Fruit fly (Drosophila melanogaster) whole organism, embryonic: ENCODE measurements around the gene Ns4.
A peak's percentile ranks its signal among the peaks of the same experiment; 100 is the strongest.

Experiments
- Antp ChIP-seq: fragments of 200-800 bp; sonication (Bioruptor generic); optimal IDR thresholded peaks from 3 replicates; lab custom pipeline; 2016; ENCODE audit warnings: missing biosample characterization, missing genetic modification characterization
- Bdp1 ChIP-seq: fragments of 200-800 bp; sonication (Bioruptor generic); optimal IDR thresholded peaks from 3 replicates; lab custom pipeline; 2016; ENCODE audit warnings: missing biosample characterization, missing genetic modification characterization
- CG10147 ChIP-seq: fragments of 200-800 bp; sonication (Bioruptor generic); optimal IDR thresholded peaks from 2 replicates; lab custom pipeline; 2019; ENCODE audit warnings: missing biosample characterization, mild to moderate bottlenecking, missing genetic modification characterization, moderate library complexity
- CG10209 ChIP-seq: fragments of 200-800 bp; sonication (Bioruptor generic); optimal IDR thresholded peaks from 3 replicates; lab custom pipeline; 2017; ENCODE audit warnings: missing biosample characterization, mild to moderate bottlenecking, missing genetic modification characterization, missing genetic modification reagents
- CG10274 ChIP-seq: fragments of 200-800 bp; sonication (Bioruptor generic); optimal IDR thresholded peaks from 3 replicates; lab custom pipeline; 2017; ENCODE audit warnings: missing biosample characterization, mild to moderate bottlenecking, missing genetic modification characterization
- CG10565 ChIP-seq: fragments of 200-800 bp; sonication (Bioruptor generic); optimal IDR thresholded peaks from 3 replicates; lab custom pipeline; 2016; ENCODE audit warnings: missing biosample characterization, mild to moderate bottlenecking, missing genetic modification characterization
- CG12659 ChIP-seq: fragments of 200-800 bp; sonication (Bioruptor generic); optimal IDR thresholded peaks from 3 replicates; lab custom pipeline; 2017; ENCODE audit warnings: mild to moderate bottlenecking, missing biosample characterization, missing genetic modification reagents, missing genetic modification characterization
- CG13123 ChIP-seq: fragments of 200-800 bp; sonication (Bioruptor generic); optimal IDR thresholded peaks from 2 replicates; lab custom pipeline; 2016; ENCODE audit warnings: missing biosample characterization, missing genetic modification characterization
- CG14050 ChIP-seq: fragments of 200-800 bp; sonication (Bioruptor generic); IDR thresholded peaks from 3 replicates; pipeline ENCODE4 v1.3.6; 2022; ENCODE audit warnings: missing biosample characterization, missing genetic modification characterization
- CG15696 ChIP-seq: fragments of 200-800 bp; sonication (Bioruptor generic); optimal IDR thresholded peaks from 2 replicates; lab custom pipeline; 2019; ENCODE audit warnings: missing biosample characterization, mild to moderate bottlenecking, missing genetic modification characterization, moderate library complexity
- CG31365 ChIP-seq: fragments of 200-800 bp; sonication (Bioruptor generic); optimal IDR thresholded peaks from 2 replicates; lab custom pipeline; 2018; ENCODE audit warnings: missing biosample characterization, mild to moderate bottlenecking, missing genetic modification characterization
- CG32532 ChIP-seq: fragments of 200-800 bp; sonication (Bioruptor generic); IDR thresholded peaks from 2 replicates; pipeline ENCODE4 v1.3.6; 2022; ENCODE audit warnings: missing biosample characterization, missing genetic modification characterization
- CG34376 ChIP-seq: fragments of 200-800 bp; sonication (Bioruptor generic); optimal IDR thresholded peaks from 2 replicates; lab custom pipeline; 2018; ENCODE audit warnings: missing biosample characterization, mild to moderate bottlenecking, missing genetic modification characterization
- CG34422 ChIP-seq: fragments of 200-800 bp; sonication (Bioruptor generic); IDR thresholded peaks from 3 replicates; pipeline ENCODE4 v1.3.6; 2022; ENCODE audit warnings: missing biosample characterization, missing genetic modification characterization
- CG4282 ChIP-seq: fragments of 200-800 bp; sonication (Bioruptor generic); optimal IDR thresholded peaks from 2 replicates; lab custom pipeline; 2016; ENCODE audit warnings: missing biosample characterization, missing genetic modification characterization
- CG4617 ChIP-seq: fragments of 200-800 bp; sonication (Bioruptor generic); optimal IDR thresholded peaks from 3 replicates; lab custom pipeline; 2016; ENCODE audit warnings: missing biosample characterization, missing genetic modification characterization, borderline replicate concordance
- CG7556 ChIP-seq: fragments of 200-800 bp; sonication (Bioruptor generic); optimal IDR thresholded peaks from 2 replicates; lab custom pipeline; 2017; ENCODE audit warnings: missing biosample characterization, mild to moderate bottlenecking, missing genetic modification characterization
- CG7928 ChIP-seq: fragments of 200-800 bp; sonication (Bioruptor generic); optimal IDR thresholded peaks from 2 replicates; lab custom pipeline; 2017; ENCODE audit warnings: missing biosample characterization, mild to moderate bottlenecking, missing genetic modification characterization
- D19B ChIP-seq: fragments of 200-800 bp; sonication (Bioruptor generic); optimal IDR thresholded peaks from 2 replicates; lab custom pipeline; 2017; ENCODE audit warnings: missing biosample characterization, mild to moderate bottlenecking, missing genetic modification characterization
- E2f2 ChIP-seq: fragments of 200-800 bp; sonication (Bioruptor generic); IDR thresholded peaks from 2 replicates; pipeline ENCODE4 v1.3.6; 2022; ENCODE audit warnings: missing biosample characterization, missing genetic modification characterization
- Fer2 ChIP-seq: fragments of 200-800 bp; sonication (Bioruptor generic); optimal IDR thresholded peaks from 2 replicates; lab custom pipeline; 2018; ENCODE audit warnings: missing biosample characterization, mild to moderate bottlenecking, missing genetic modification characterization, moderate library complexity
- HmgZ ChIP-seq: fragments of 200-800 bp; sonication (Bioruptor generic); optimal IDR thresholded peaks from 2 replicates; lab custom pipeline; 2018; ENCODE audit warnings: missing biosample characterization, mild to moderate bottlenecking, missing genetic modification characterization
- Lpt ChIP-seq: fragments of >200 bp; optimal IDR thresholded peaks from 2 replicates; lab custom pipeline; 2018; ENCODE audit warnings: missing biosample characterization, missing genetic modification characterization
- MESR4 ChIP-seq: fragments of 200-800 bp; sonication (Bioruptor generic); optimal IDR thresholded peaks from 2 replicates; lab custom pipeline; 2018; ENCODE audit warnings: missing biosample characterization, mild to moderate bottlenecking, missing genetic modification characterization, moderate library complexity
- NC2β ChIP-seq: fragments of 200-800 bp; sonication (Bioruptor generic); optimal IDR thresholded peaks from 2 replicates; lab custom pipeline; 2016; ENCODE audit warnings: missing biosample characterization, missing genetic modification characterization
- Nf-YB ChIP-seq: fragments of 200-800 bp; sonication (Bioruptor generic); optimal IDR thresholded peaks from 3 replicates; lab custom pipeline; 2019; ENCODE audit warnings: missing biosample characterization, mild to moderate bottlenecking, missing genetic modification characterization, moderate library complexity
- Scr ChIP-seq: fragments of 200-800 bp; sonication (Bioruptor generic); IDR thresholded peaks from 2 replicates; pipeline ENCODE4 v1.3.6; 2022; ENCODE audit warnings: missing biosample characterization, missing genetic modification characterization; ENCODE audit not compliant: partially characterized antibody
- Sin3A ChIP-seq: fragments of >200 bp; optimal IDR thresholded peaks from 2 replicates; lab custom pipeline; 2018
- Sry-β ChIP-seq: fragments of 200-800 bp; sonication (Bioruptor generic); optimal IDR thresholded peaks from 2 replicates; lab custom pipeline; 2018; ENCODE audit warnings: missing biosample characterization, mild to moderate bottlenecking, missing genetic modification characterization, moderate library complexity
- Stat92E ChIP-seq, 3 experiments: fragments of >200 bp in 2 of 3; fragments of 200-800 bp in 1 of 3; sonication (Bioruptor generic) in 1 of 3; optimal IDR thresholded peaks; 2 replicates each; lab custom pipeline; 2017 to 2019; ENCODE audit warnings: missing biosample characterization in 3 of 3, missing genetic modification characterization in 3 of 3, mild to moderate bottlenecking in 1 of 3, moderate library complexity in 1 of 3
- ab ChIP-seq: fragments of 200-800 bp; sonication (Bioruptor generic); optimal IDR thresholded peaks from 2 replicates; lab custom pipeline; 2016; ENCODE audit warnings: missing biosample characterization, missing genetic modification characterization
- bab2 ChIP-seq: fragments of 200-800 bp; sonication (Bioruptor generic); optimal IDR thresholded peaks from 2 replicates; lab custom pipeline; 2016; ENCODE audit warnings: missing biosample characterization, missing genetic modification characterization
- cad ChIP-seq: fragments of >200 bp; optimal IDR thresholded peaks from 2 replicates; lab custom pipeline; 2017; ENCODE audit warnings: missing biosample characterization, missing genetic modification characterization
- chinmo ChIP-seq: fragments of 200-800 bp; sonication (Bioruptor generic); IDR thresholded peaks from 4 replicates; pipeline ENCODE4 v1.3.6; 2022; ENCODE audit warnings: missing biosample characterization, missing genetic modification characterization; ENCODE audit not compliant: partially characterized antibody
- disco-r ChIP-seq: fragments of 200-800 bp; sonication (Bioruptor generic); optimal IDR thresholded peaks from 2 replicates; lab custom pipeline; 2016; ENCODE audit warnings: missing biosample characterization, missing genetic modification characterization
- fd96Cb ChIP-seq: fragments of 200-800 bp; sonication (Bioruptor generic); optimal IDR thresholded peaks from 2 replicates; lab custom pipeline; 2018; ENCODE audit warnings: missing biosample characterization, mild to moderate bottlenecking, missing genetic modification characterization, moderate library complexity
- ftz-f1 ChIP-seq: fragments of 200-800 bp; sonication (Bioruptor generic); optimal IDR thresholded peaks from 2 replicates; lab custom pipeline; 2016; ENCODE audit warnings: missing biosample characterization, missing genetic modification characterization
- gce ChIP-seq: fragments of 200-800 bp; sonication (Bioruptor generic); IDR thresholded peaks from 3 replicates; pipeline ENCODE4 v1.3.6; 2022; ENCODE audit warnings: missing biosample characterization, missing genetic modification characterization
- gcm ChIP-seq: fragments of 200-800 bp; sonication (Bioruptor generic); optimal IDR thresholded peaks from 2 replicates; lab custom pipeline; 2019; ENCODE audit warnings: missing biosample characterization, mild to moderate bottlenecking, missing genetic modification characterization, moderate library complexity
- gsb ChIP-seq: fragments of 200-800 bp; sonication (Bioruptor generic); IDR thresholded peaks from 2 replicates; pipeline ENCODE4 v1.3.6; 2022; ENCODE audit warnings: missing biosample characterization, missing genetic modification characterization
- lmd ChIP-seq: fragments of 200-800 bp; sonication (Bioruptor generic); IDR thresholded peaks from 2 replicates; pipeline ENCODE4 v1.3.6; 2022; ENCODE audit warnings: missing biosample characterization, missing genetic modification characterization
- oc ChIP-seq: fragments of 200-800 bp; sonication (Bioruptor generic); optimal IDR thresholded peaks from 2 replicates; lab custom pipeline; 2018; ENCODE audit warnings: missing biosample characterization, mild to moderate bottlenecking, missing genetic modification characterization, moderate library complexity
- pan ChIP-seq, 4 experiments: fragments of >200 bp in 3 of 4; fragments of 200-800 bp in 1 of 4; sonication (Bioruptor generic) in 1 of 4; optimal IDR thresholded peaks in 3 of 4; IDR thresholded peaks in 1 of 4; 2 replicates each; pipeline versions ENCODE4 v1.3.6 to Lab custom; 2017 to 2022; ENCODE audit warnings: missing biosample characterization in 2 of 4, missing genetic modification characterization in 2 of 4, mixed read lengths in 1 of 4
- run ChIP-seq: fragments of 200-800 bp; sonication (Bioruptor generic); optimal IDR thresholded peaks from 3 replicates; lab custom pipeline; 2018; ENCODE audit warnings: missing biosample characterization, mild to moderate bottlenecking, missing genetic modification characterization
- slp2 ChIP-seq: fragments of 200-800 bp; sonication (Bioruptor generic); optimal IDR thresholded peaks from 2 replicates; lab custom pipeline; 2016; ENCODE audit warnings: missing biosample characterization, missing genetic modification characterization
- tna ChIP-seq: fragments of 200-800 bp; sonication (Bioruptor generic); IDR thresholded peaks from 2 replicates; pipeline ENCODE4 v1.3.6; 2022; ENCODE audit warnings: missing biosample characterization, missing genetic modification characterization; ENCODE audit not compliant: partially characterized antibody
- trem ChIP-seq: fragments of 200-800 bp; optimal IDR thresholded peaks from 3 replicates; lab custom pipeline; 2019; ENCODE audit warnings: missing biosample characterization, mild to moderate bottlenecking, missing genetic modification characterization, moderate library complexity
- vnd ChIP-seq: fragments of 200-800 bp; sonication (Bioruptor generic); IDR thresholded peaks from 3 replicates; pipeline ENCODE4 v1.3.6; 2022; ENCODE audit warnings: missing biosample characterization, missing genetic modification characterization; ENCODE audit not compliant: partially characterized antibody
- yki ChIP-seq: fragments of >200 bp; optimal IDR thresholded peaks from 3 replicates; lab custom pipeline; 2018
- zfh1 ChIP-seq: fragments of 200-800 bp; sonication (Bioruptor generic); IDR thresholded peaks from 3 replicates; pipeline ENCODE4 v1.3.6; 2022; ENCODE audit warnings: missing biosample characterization, missing genetic modification characterization

Ns4 gene

dm6 chr2L:20752160-20752559, at the start of gene Ns4, which contains the start of gene Amacr (continued):
- TF ChIP-seq bab2 (GFP tag; lab: Kevin White, UChicago) (peak; percentile 57), Antp (GFP tag; lab: Kevin White, UChicago) (peak; percentile 45), disco-r (GFP tag; lab: Kevin White, UChicago) (no peak), CG10209 (peak; percentile 10), oc (tag; lab: Kevin White, UChicago) (no peak), CG15696 (tag; lab: Kevin White, UChicago) (no peak), D19B (GFP tag; lab: Kevin White, UChicago) (no peak), MESR4 (GFP tag; lab: Kevin White, UChicago) (peak; percentile 38), zfh1 (GFP tag; lab: Robert Waterston, UW) (0 out of 3 replicates have a peak, but pooled peaks have one; percentile 33), Nf-YB (GFP tag; lab: Kevin White, UChicago) (peak; percentile 9), chinmo (peak; percentile 64; the same call in 1 of the 4 replicates), Scr (GFP tag; lab: Robert Waterston, UW) (peak; percentile 41; the same call in 1 of the 2 replicates), gce (GFP tag; lab: Robert Waterston, UW) (no peak), tna (GFP tag; lab: Robert Waterston, UW) (no peak), Stat92E (GFP tag; optimal IDR thresholded peaks at IDR 0.05; lab: Kevin White, UChicago) (no peak), HmgZ (tag; lab: Kevin White, UChicago) (peak; percentile 52), NC2β (GFP tag; lab: Kevin White, UChicago) (peak; percentile 25), slp2 (peak; percentile 47), CG32532 (GFP tag; lab: Robert Waterston, UW) (peak; percentile 45; the same call in 1 of the 2 replicates), CG10565 (GFP tag; lab: Kevin White, UChicago) (no peak), Bdp1 (GFP tag; lab: Kevin White, UChicago) (peak; percentile 34), CG31365 (no peak), E2f2 (peak; percentile 38; the same call in 1 of the 2 replicates), yki (lab: Kevin White, UChicago) (no peak), CG7556 (no peak), Sry-β (GFP tag; lab: Kevin White, UChicago) (no peak), lmd (GFP tag; lab: Robert Waterston, UW) (peak; percentile 64; the same call in 1 of the 2 replicates), run (tag; lab: Kevin White, UChicago) (no peak), Lpt (GFP tag; lab: Kevin White, UChicago) (no peak), CG7928 (no peak), CG34422 (GFP tag; lab: Robert Waterston, UW) (peak; percentile 73; the same call in 1 of the 3 replicates), fd96Cb (tag; lab: Kevin White, UChicago) (no peak), CG4282 (no peak), pan (optimal IDR thresholded peaks at IDR 0.05; lab: Kevin White, UChicago) (no peak), pan (GFP tag; optimal IDR thresholded peaks at IDR 0.05 in 1 of 2, IDR thresholded peaks at IDR 0.05 in 1 of 2) (peak in 1 of 2 experiments; percentile 57), CG13123 (GFP tag; lab: Kevin White, UChicago) (no peak), vnd (GFP tag; lab: Robert Waterston, UW) (no peak), CG34376 (peak; percentile 18), ab (GFP tag; lab: Kevin White, UChicago) (no peak), Fer2 (no peak), gsb (GFP tag; lab: Robert Waterston, UW) (no peak), CG4617 (GFP tag; lab: Kevin White, UChicago) (peak; percentile 78), CG10147 (no peak), CG12659 (GFP tag; lab: Kevin White, UChicago) (peak; percentile 67), Sin3A (lab: Kevin White, UChicago) (peak; percentile 42), gcm (GFP tag; lab: Kevin White, UChicago) (no peak), ftz-f1 (GFP tag; lab: Kevin White, UChicago) (no peak), trem (tag; lab: Kevin White, UChicago) (peak; percentile 99), CG10274 (GFP tag; lab: Kevin White, UChicago) (no peak), CG14050 (GFP tag; lab: Robert Waterston, UW) (0 out of 3 replicates have a peak, but pooled peaks have one; percentile 24), cad (GFP tag; lab: Kevin White, UChicago) (no peak)
